Worm (Caenorhabditis elegans): ENCODE data around the gene kin-2.

The kin-2 gene

ce11 chrX:5987910-5988309, 10.3 kb upstream of the kin-2 start:
- TF ChIP-seq unc-62 (GFP tag; optimal IDR thresholded peaks at IDR 0.05): no peak

ce11 chrX:5985720-5986119, 8.1 kb upstream of the kin-2 start:
- no peak for TF ChIP-seq unc-62 (GFP tag; optimal IDR thresholded peaks at IDR 0.05)

DNA sequence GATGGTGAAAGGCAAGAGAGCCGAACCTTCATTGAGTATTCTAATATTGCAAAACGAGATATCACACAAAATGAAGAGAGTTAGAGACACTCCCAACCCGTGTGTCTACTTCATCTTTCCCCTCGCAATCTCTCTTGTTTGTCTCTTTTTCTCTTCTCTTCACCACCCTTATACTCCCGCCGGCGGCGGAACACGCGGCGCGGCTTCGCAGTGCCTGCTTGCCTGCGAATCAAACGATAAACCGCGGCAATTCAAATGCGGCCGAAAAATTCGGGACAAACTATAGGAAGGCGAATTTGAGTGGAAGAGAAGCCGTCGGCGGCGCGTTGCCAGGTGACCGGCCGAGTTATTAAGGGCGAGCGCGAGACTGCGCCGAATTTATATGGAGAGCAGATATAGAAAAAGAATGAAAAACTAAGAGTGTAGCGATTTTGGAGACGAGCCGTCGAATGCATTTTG, 7.0 kb upstream of the kin-2 start, which contains the start of gene klp-13:
TSS of gene klp-13 (plus strand) at position 409 of the 459 bp plus-strand sequence.
- TF ChIP-seq unc-62 (GFP tag; optimal IDR thresholded peaks at IDR 0.05): no peak

DNA sequence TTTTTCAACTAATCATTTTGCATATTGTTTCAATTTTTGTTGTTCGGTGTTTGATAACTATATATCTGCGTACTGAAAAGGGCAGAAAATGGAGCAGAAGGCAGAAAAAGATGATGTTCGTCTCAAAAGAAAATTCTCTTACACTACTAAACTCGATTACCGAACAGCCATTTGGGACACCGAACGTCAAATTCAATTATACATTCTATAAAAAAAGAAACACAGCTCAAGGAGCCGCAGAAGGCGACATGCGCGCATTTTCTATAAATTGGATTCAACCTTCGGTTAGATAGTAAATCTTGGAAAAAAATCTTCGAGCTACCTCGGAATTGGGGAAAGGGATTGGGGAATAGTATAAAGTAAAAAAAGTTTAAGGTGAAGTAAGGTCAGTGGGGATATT, 5.6 kb upstream of the kin-2 start:
- no peak for TF ChIP-seq unc-62 (GFP tag; optimal IDR thresholded peaks at IDR 0.05)

- no peak for TF ChIP-seq unc-62 (GFP tag; optimal IDR thresholded peaks at IDR 0.05)
Measured at ce11 chrX:5982799-5983198, 5.1 kb upstream of the kin-2 start.

- no peak for TF ChIP-seq unc-62 (GFP tag; optimal IDR thresholded peaks at IDR 0.05)
Measured at ce11 chrX:5981698-5982097, 4.0 kb upstream of the kin-2 start.

- TF ChIP-seq unc-62 (GFP tag; optimal IDR thresholded peaks at IDR 0.05): no peak
Measured at ce11 chrX:5976206-5976960, 1.3 kb downstream of the kin-2 start.

DNA sequence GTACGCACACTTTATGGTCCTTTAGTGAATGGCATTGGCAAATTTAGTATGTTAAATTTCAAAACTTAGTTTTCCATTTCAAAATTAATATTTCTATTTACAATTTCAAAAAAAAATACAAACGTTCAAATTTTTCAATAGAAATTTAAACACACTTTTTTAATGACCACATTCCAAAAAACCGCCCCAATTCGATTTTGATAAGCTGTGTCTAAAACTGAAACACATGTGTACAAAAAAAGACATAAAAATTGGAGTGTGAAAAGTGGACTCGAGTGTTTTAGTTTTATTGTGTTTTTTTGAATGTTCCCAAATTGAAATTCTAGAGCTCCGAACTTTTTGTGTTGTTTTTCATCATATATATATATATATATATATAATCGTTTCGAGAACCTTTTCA, 1.9 kb downstream of the kin-2 start:
- no peak for TF ChIP-seq unc-62 (GFP tag; optimal IDR thresholded peaks at IDR 0.05)

DNA sequence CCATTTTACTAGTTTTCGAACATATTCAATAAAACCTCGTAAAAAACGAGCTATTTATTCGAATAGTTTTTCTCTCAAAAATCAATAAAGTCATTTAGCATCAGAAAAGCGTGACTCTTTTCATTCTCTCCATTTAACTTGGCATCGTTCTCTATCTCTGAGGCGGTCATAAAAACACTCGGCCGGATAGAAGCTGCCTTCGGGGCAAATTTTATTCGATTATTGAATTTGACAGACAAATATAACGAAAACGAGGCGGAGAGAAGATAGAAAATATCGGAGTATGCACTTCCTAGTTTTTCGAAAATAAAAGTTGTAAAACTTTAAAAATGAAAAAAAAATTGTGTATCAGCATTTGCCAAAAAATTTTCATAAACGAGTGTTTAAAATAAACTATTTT, 2.4 kb downstream of the kin-2 start:
- TF ChIP-seq unc-62 (GFP tag; optimal IDR thresholded peaks at IDR 0.05): no peak

DNA sequence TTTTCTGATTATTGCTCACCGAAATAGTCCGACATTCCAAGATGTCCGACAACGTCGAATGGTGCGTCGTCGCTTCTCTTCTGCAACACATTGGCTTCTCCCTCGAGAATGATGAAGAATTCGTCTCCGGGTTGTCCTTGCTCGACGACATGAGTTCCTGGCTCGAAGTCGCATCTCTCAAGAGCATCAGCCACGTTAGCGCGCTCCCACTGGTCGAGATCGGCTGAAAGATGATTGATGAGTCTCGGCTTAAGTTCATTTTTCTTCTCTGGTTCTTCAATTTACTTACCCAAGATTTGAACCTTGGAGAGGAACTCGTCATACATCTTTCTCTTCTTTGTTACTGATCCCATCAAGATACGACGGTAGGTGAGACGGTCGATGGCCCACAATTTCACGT, 5.4 kb downstream of the kin-2 start:
- TF ChIP-seq unc-62 (GFP tag; optimal IDR thresholded peaks at IDR 0.05): no peak

- no peak for TF ChIP-seq unc-62 (GFP tag; optimal IDR thresholded peaks at IDR 0.05)
Measured at ce11 chrX:5962560-5962959, 15.1 kb downstream of the kin-2 start.

ce11 chrX:5960872-5961271, 16.8 kb downstream of the kin-2 start:
- TF ChIP-seq unc-62 (GFP tag; optimal IDR thresholded peaks at IDR 0.05): no peak

- TF ChIP-seq unc-62 (GFP tag; optimal IDR thresholded peaks at IDR 0.05): no peak
Measured at ce11 chrX:5958815-5959214, 18.8 kb downstream of the kin-2 start, which contains the start of gene R07E4.1. Gene R07E4.1, plus strand, starts transcription at chrX:5959115.

DNA sequence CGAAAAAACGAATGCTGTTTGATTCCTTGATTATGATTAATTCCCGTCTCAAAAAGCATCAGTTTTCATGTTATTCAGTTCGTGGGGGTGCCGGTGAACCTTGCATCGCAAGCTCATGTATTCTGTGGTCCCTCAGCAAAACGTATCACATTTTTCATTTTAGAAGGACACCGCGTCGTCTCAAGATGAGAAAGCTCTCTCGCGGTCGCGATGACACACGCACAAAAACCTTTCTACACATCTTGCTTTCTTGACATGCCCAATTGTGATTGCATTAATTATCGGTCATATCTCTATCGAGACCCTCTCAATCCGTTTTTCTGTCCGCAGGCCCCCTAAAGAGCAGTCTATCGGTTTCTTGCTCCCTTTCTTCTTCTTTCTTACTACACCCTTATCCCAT, 21.5 kb downstream of the kin-2 start:
- no peak for TF ChIP-seq unc-62 (GFP tag; optimal IDR thresholded peaks at IDR 0.05)

DNA sequence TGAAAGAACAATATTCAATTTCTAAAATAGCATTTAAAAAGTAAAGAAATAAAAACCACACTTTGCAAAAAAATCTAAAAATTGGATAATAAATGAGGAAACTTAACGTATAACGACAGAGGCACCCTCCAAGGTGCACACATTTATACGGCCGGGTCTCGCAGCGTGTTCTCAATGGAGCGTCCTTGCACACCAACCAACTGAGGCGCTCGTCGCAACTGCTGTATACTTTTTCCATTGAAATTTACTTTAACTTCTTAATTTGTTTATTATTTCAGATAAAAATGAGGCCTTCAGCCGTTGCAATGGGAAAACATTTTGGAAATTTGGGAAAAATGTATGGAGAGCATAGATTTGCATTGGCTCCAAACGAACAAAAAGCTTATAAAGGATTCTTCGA, 24.5 kb downstream of the kin-2 start, which contains the start of the genes R07E4.5 and R07E4.3:
TSS of gene R07E4.5 (minus strand) at position 1 of the 400 bp plus-strand sequence.
TSS of gene R07E4.3 (plus strand) at position 285 of the 400 bp plus-strand sequence.
- no peak for TF ChIP-seq unc-62 (GFP tag; optimal IDR thresholded peaks at IDR 0.05)

- TF ChIP-seq unc-62 (GFP tag; optimal IDR thresholded peaks at IDR 0.05): no peak
Measured at ce11 chrX:5948769-5949168, 28.9 kb downstream of the kin-2 start, which contains the start of gene mig-23. Gene mig-23, minus strand, starts transcription at chrX:5948869.

- no peak for TF ChIP-seq unc-62 (GFP tag; optimal IDR thresholded peaks at IDR 0.05)
Measured at ce11 chrX:5944488-5944887, 33.2 kb downstream of the kin-2 start, which contains the start of gene acs-17. Gene acs-17, minus strand, starts transcription at chrX:5944510.

All from whole organism, dauer.